Fruit fly (Drosophila melanogaster): ENCODE measurements around the gene CG14947.
A peak's percentile ranks its signal among the peaks of the same experiment; 100 is the strongest.

- TF ChIP-seq CG11617 (GFP tag; optimal IDR thresholded peaks at IDR 0.05) (peak; percentile 76), CG12768 (GFP tag; optimal IDR thresholded peaks at IDR 0.05) (peak; percentile 77), Hr96 (GFP tag; optimal IDR thresholded peaks at IDR 0.05) (peak; percentile 66), CG7045 (GFP tag; optimal IDR thresholded peaks at IDR 0.05) (peak; percentile 89), tj (GFP tag; optimal IDR thresholded peaks at IDR 0.05) (peak; percentile 67), CG5204 (GFP tag; optimal IDR thresholded peaks at IDR 0.05) (no peak), cnc (optimal IDR thresholded peaks at IDR 0.05) (no peak), CG33017 (tag; optimal IDR thresholded peaks at IDR 0.05) (peak; percentile 72)
Measured at dm6 chr2L:12103231-12104210, 27.6 kb downstream of the CG14947 start, which contains the start of the genes Patsas and ThrRS.

All from whole organism, adult.